Worm (Caenorhabditis elegans) whole organism, L4 larva: ENCODE results near the gene vap-2.

Source experiments
- D1046.2 ChIP-seq: fragments of 200-800 bp; sonication (Bioruptor generic); IDR thresholded peaks from 2 replicates; pipeline ENCODE4 v1.3.6; 2022; ENCODE audit warnings: missing genetic modification characterization, missing compliant biosample characterization
- F10B5.3 ChIP-seq: sonication (generic microtip); optimal IDR thresholded peaks from 2 replicates; lab custom pipeline; 2016; ENCODE audit warnings: mild to moderate bottlenecking, missing genetic modification characterization, missing compliant biosample characterization
- F37D6.2 ChIP-seq: sonication (generic microtip); optimal IDR thresholded peaks from 2 replicates; lab custom pipeline; 2016; ENCODE audit warnings: mild to moderate bottlenecking, missing genetic modification characterization, missing compliant biosample characterization
- R02D3.7 ChIP-seq: fragments of 150-350 bp; sonication (generic microtip); optimal IDR thresholded peaks from 3 replicates; lab custom pipeline; 2014; ENCODE audit warnings: missing biosample characterization, missing genetic modification characterization
- T26A8.4 ChIP-seq: fragments of 200-800 bp; sonication (Bioruptor generic); IDR thresholded peaks from 2 replicates; pipeline ENCODE4 v1.3.6; 2022; ENCODE audit warnings: missing genetic modification characterization, missing compliant biosample characterization
- Y75B8A.6 ChIP-seq: fragments of 200-800 bp; sonication (Bioruptor generic); IDR thresholded peaks from 2 replicates; pipeline ENCODE4 v1.3.6; 2022; ENCODE audit warnings: missing genetic modification reagents, missing genetic modification characterization, missing compliant biosample characterization
- ZK546.5 ChIP-seq, 2 experiments: sonication (generic microtip); optimal IDR thresholded peaks; 2 replicates each; lab custom pipeline; 2017; ENCODE audit warnings: missing biosample characterization in 2 of 2, missing genetic modification characterization in 2 of 2
- arid-1 ChIP-seq: fragments of 200-800 bp; sonication (Bioruptor generic); conservative IDR thresholded peaks from 2 replicates; pipeline ENCODE4 v1.3.6; 2022; ENCODE audit warnings: missing genetic modification reagents, missing genetic modification characterization, missing compliant biosample characterization
- attf-4 ChIP-seq: sonication (generic microtip); optimal IDR thresholded peaks from 3 replicates; lab custom pipeline; 2017; ENCODE audit warnings: missing biosample characterization, missing genetic modification characterization
- ceh-20 ChIP-seq: fragments of 200-800 bp; sonication (Bioruptor generic); IDR thresholded peaks from 2 replicates; pipeline ENCODE4 v1.3.6; 2022; ENCODE audit warnings: missing genetic modification reagents, missing genetic modification characterization, missing compliant biosample characterization
- ceh-28 ChIP-seq: fragments of 150-350 bp; optimal IDR thresholded peaks from 2 replicates; lab custom pipeline; 2014; ENCODE audit warnings: missing biosample characterization, missing genetic modification reagents, missing genetic modification characterization
- ceh-44 ChIP-seq: fragments of 200-800 bp; sonication (Bioruptor generic); IDR thresholded peaks from 2 replicates; pipeline ENCODE4 v1.3.6; 2022; ENCODE audit warnings: missing genetic modification reagents, missing genetic modification characterization, missing compliant biosample characterization
- ceh-62 ChIP-seq: sonication (generic microtip); optimal IDR thresholded peaks from 2 replicates; lab custom pipeline; 2017; ENCODE audit warnings: missing biosample characterization, missing genetic modification characterization
- ceh-82 ChIP-seq: sonication (generic microtip); optimal IDR thresholded peaks from 2 replicates; lab custom pipeline; 2017; ENCODE audit warnings: missing biosample characterization, missing genetic modification characterization
- ctbp-1 ChIP-seq: fragments of 200-800 bp; sonication (Bioruptor generic); IDR thresholded peaks from 2 replicates; pipeline ENCODE4 v1.3.6; 2022; ENCODE audit warnings: missing genetic modification reagents, missing genetic modification characterization, missing compliant biosample characterization
- daf-12 ChIP-seq: fragments of 150-350 bp; optimal IDR thresholded peaks from 2 replicates; lab custom pipeline; 2014; ENCODE audit warnings: missing biosample characterization, missing genetic modification reagents, missing genetic modification characterization
- dmd-8 ChIP-seq: fragments of 200-800 bp; sonication (Bioruptor generic); IDR thresholded peaks from 2 replicates; pipeline ENCODE4 v1.3.6; 2022; ENCODE audit warnings: missing genetic modification characterization, missing compliant biosample characterization
- dpl-1 ChIP-seq: fragments of 150-350 bp; optimal IDR thresholded peaks from 2 replicates; lab custom pipeline; 2014; ENCODE audit warnings: missing biosample characterization, missing genetic modification reagents, missing genetic modification characterization
- duxl-1 ChIP-seq: sonication (generic microtip); optimal IDR thresholded peaks from 2 replicates; lab custom pipeline; 2016; ENCODE audit warnings: mild to moderate bottlenecking, missing genetic modification characterization, moderate library complexity, missing compliant biosample characterization; ENCODE audit not compliant: poor library complexity
- fos-1 ChIP-seq: fragments of 150-350 bp; optimal IDR thresholded peaks from 2 replicates; lab custom pipeline; 2014; ENCODE audit warnings: missing biosample characterization, missing genetic modification characterization
- hlh-11 ChIP-seq: fragments of 200-800 bp; sonication (Bioruptor generic); optimal IDR thresholded peaks from 2 replicates; lab custom pipeline; 2018; ENCODE audit warnings: mild to moderate bottlenecking, missing genetic modification characterization, missing compliant biosample characterization
- hlh-30 ChIP-seq: sonication (generic microtip); optimal IDR thresholded peaks from 2 replicates; lab custom pipeline; 2017; ENCODE audit warnings: antibody characterized with exemption, mild to moderate bottlenecking, missing genetic modification characterization, missing compliant biosample characterization; ENCODE audit not compliant: insufficient read depth
- hmg-1.1 ChIP-seq: fragments of 200-800 bp; sonication (Bioruptor generic); IDR thresholded peaks from 2 replicates; pipeline ENCODE4 v1.3.6; 2022; ENCODE audit warnings: missing genetic modification reagents, missing genetic modification characterization, missing compliant biosample characterization
- jun-1 ChIP-seq: fragments of 150-350 bp; optimal IDR thresholded peaks from 2 replicates; lab custom pipeline; 2014; ENCODE audit warnings: missing biosample characterization, missing genetic modification reagents, missing genetic modification characterization
- lin-15B ChIP-seq: fragments of 150-350 bp; sonication (generic microtip); optimal IDR thresholded peaks from 3 replicates; lab custom pipeline; 2014; ENCODE audit warnings: missing biosample characterization, missing genetic modification characterization
- lin-29 ChIP-seq: fragments of 200-800 bp; sonication (Bioruptor generic); IDR thresholded peaks from 2 replicates; pipeline ENCODE4 v1.3.6; 2022; ENCODE audit warnings: missing genetic modification reagents, missing genetic modification characterization, missing compliant biosample characterization
- lin-39 ChIP-seq: fragments of 150-350 bp; optimal IDR thresholded peaks from 2 replicates; lab custom pipeline; 2014; ENCODE audit warnings: missing biosample characterization, missing genetic modification reagents, missing genetic modification characterization
- lir-3 ChIP-seq: sonication (generic microtip); optimal IDR thresholded peaks from 2 replicates; lab custom pipeline; 2016; ENCODE audit warnings: mild to moderate bottlenecking, missing genetic modification characterization, missing compliant biosample characterization
- madf-9 ChIP-seq: fragments of 200-800 bp; sonication (Bioruptor generic); conservative IDR thresholded peaks from 2 replicates; pipeline ENCODE4 v1.3.6; 2022; ENCODE audit warnings: missing genetic modification reagents, missing genetic modification characterization, missing compliant biosample characterization
- mep-1 ChIP-seq: fragments of 150-350 bp; sonication (generic microtip); optimal IDR thresholded peaks from 3 replicates; lab custom pipeline; 2014; ENCODE audit warnings: missing biosample characterization, missing genetic modification characterization
- mxl-2 ChIP-seq: fragments of 200-800 bp; sonication (Bioruptor generic); conservative IDR thresholded peaks from 2 replicates; pipeline ENCODE4 v1.3.6; 2022; ENCODE audit warnings: missing genetic modification reagents, missing genetic modification characterization, missing compliant biosample characterization
- nhr-10 ChIP-seq: fragments of 150-350 bp; optimal IDR thresholded peaks from 2 replicates; lab custom pipeline; 2014; ENCODE audit warnings: missing biosample characterization, missing genetic modification characterization
- nhr-237 ChIP-seq: sonication (generic microtip); optimal IDR thresholded peaks from 2 replicates; lab custom pipeline; 2017; ENCODE audit warnings: missing biosample characterization, missing genetic modification characterization
- nhr-41 ChIP-seq: fragments of 200-800 bp; sonication (Bioruptor generic); IDR thresholded peaks from 2 replicates; pipeline ENCODE4 v1.3.6; 2022; ENCODE audit warnings: missing genetic modification reagents, missing genetic modification characterization, missing compliant biosample characterization
- pha-4 ChIP-seq, 2 experiments: fragments of 150-350 bp in 1 of 2; fragments of 200-800 bp in 1 of 2; sonication (Bioruptor generic) in 1 of 2; IDR thresholded peaks in 1 of 2; optimal IDR thresholded peaks in 1 of 2; 2 replicates each; pipeline versions ENCODE4 v1.3.6 to Lab custom; 2014 to 2022; ENCODE audit warnings: missing genetic modification characterization in 2 of 2, missing genetic modification reagents in 2 of 2, missing biosample characterization in 1 of 2, missing compliant biosample characterization in 1 of 2
- php-3 ChIP-seq: fragments of 200-800 bp; sonication (Bioruptor generic); IDR thresholded peaks from 2 replicates; pipeline ENCODE4 v1.3.6; 2022; ENCODE audit warnings: missing genetic modification reagents, missing genetic modification characterization, missing compliant biosample characterization
- pqm-1 ChIP-seq: sonication (generic microtip); optimal IDR thresholded peaks from 2 replicates; lab custom pipeline; 2017; ENCODE audit warnings: missing biosample characterization, missing genetic modification characterization
- skn-1 ChIP-seq: fragments of 150-350 bp; optimal IDR thresholded peaks from 2 replicates; lab custom pipeline; 2014; ENCODE audit warnings: missing biosample characterization, missing genetic modification characterization
- snpc-1.2 ChIP-seq: fragments of 200-800 bp; sonication (Bioruptor generic); IDR thresholded peaks from 2 replicates; pipeline ENCODE4 v1.3.6; 2022; ENCODE audit warnings: missing genetic modification reagents, missing genetic modification characterization, missing compliant biosample characterization
- snpc-4 ChIP-seq: fragments of 150-350 bp; optimal IDR thresholded peaks from 2 replicates; lab custom pipeline; 2014; ENCODE audit warnings: missing biosample characterization, missing genetic modification characterization
- spr-1 ChIP-seq: sonication (generic microtip); optimal IDR thresholded peaks from 2 replicates; lab custom pipeline; 2016; ENCODE audit warnings: mild to moderate bottlenecking, missing genetic modification characterization, missing compliant biosample characterization
- tag-97 ChIP-seq: fragments of 200-800 bp; sonication (Bioruptor generic); IDR thresholded peaks from 2 replicates; pipeline ENCODE4 v1.3.6; 2022; ENCODE audit warnings: missing genetic modification characterization, missing compliant biosample characterization
- tra-1 ChIP-seq: fragments of 200-800 bp; sonication (Bioruptor generic); IDR thresholded peaks from 2 replicates; pipeline ENCODE4 v1.3.6; 2022; ENCODE audit warnings: missing genetic modification reagents, missing genetic modification characterization, missing compliant biosample characterization
- unc-130 ChIP-seq: sonication (generic microtip); optimal IDR thresholded peaks from 2 replicates; lab custom pipeline; 2016; ENCODE audit warnings: missing genetic modification reagents, missing genetic modification characterization, missing compliant biosample characterization
- unc-39 ChIP-seq: sonication (generic microtip); optimal IDR thresholded peaks from 2 replicates; lab custom pipeline; 2017; ENCODE audit warnings: missing biosample characterization, missing genetic modification characterization
- unc-62 ChIP-seq, 3 experiments: fragments of 150-350 bp in 1 of 3; sonication (generic microtip); optimal IDR thresholded peaks in 2 of 3; peaks in 1 of 3; 1 replicate in 1 of 3; 2 replicates in 2 of 3; lab custom pipeline; 2014 to 2017; ENCODE audit warnings: missing biosample characterization in 3 of 3, missing genetic modification characterization in 3 of 3, missing genetic modification reagents in 3 of 3, missing genotype in 1 of 3
- vab-7 ChIP-seq: fragments of 200-800 bp; sonication (Bioruptor generic); IDR thresholded peaks from 2 replicates; pipeline ENCODE4 v1.3.6; 2022; ENCODE audit warnings: missing genetic modification reagents, missing genetic modification characterization, missing compliant biosample characterization
- zag-1 ChIP-seq: fragments of 150-350 bp; optimal IDR thresholded peaks from 2 replicates; lab custom pipeline; 2014; ENCODE audit warnings: missing biosample characterization, missing genetic modification characterization
- zfp-2 ChIP-seq: sonication (generic microtip); optimal IDR thresholded peaks from 2 replicates; lab custom pipeline; 2016; ENCODE audit warnings: mild to moderate bottlenecking, missing genetic modification characterization, missing compliant biosample characterization
- zip-11 ChIP-seq: fragments of 200-800 bp; sonication (Bioruptor generic); IDR thresholded peaks from 2 replicates; pipeline ENCODE4 v1.3.6; 2022; ENCODE audit warnings: missing genetic modification characterization, missing compliant biosample characterization
- zip-2 ChIP-seq: fragments of 150-350 bp; optimal IDR thresholded peaks from 2 replicates; lab custom pipeline; 2014; ENCODE audit warnings: missing biosample characterization, missing genetic modification characterization

Gene vap-2

DNA sequence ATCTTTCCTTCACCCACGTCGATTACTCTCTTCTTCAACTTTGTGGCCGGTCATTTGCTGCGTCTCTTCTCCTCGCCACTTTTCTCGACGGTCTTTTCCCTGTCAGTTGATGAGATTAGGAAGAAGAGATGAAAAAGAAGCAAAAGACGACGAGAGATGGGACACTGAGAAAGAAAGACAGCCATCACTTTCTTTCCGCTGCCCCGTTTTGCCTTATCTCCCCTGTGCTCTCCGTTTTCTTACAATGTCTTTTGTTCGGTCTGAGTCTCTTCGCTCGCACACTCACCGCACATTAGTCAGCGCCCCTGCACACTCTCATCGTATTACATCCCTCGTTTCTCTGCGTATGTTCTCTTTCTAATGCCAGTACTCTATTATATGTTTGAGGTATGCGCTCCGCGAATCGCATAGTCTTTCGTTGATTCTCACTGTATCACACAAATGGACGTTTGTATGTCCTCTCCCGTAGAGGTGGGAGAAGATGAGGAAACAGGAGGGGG, 26.2 kb downstream of the vap-2 start (continued):
- TF ChIP-seq ctbp-1 (GFP tag; lab: Robert Waterston, UW), result peak; percentile 95
- peak; percentile 88 for TF ChIP-seq F37D6.2 (tag; lab: Kevin White, UChicago)
- peak in 1 of 2 experiments; percentile 100 for TF ChIP-seq unc-62 (GFP tag; optimal IDR thresholded peaks at IDR 0.05 in 1 of 2; lab: Kevin White, UChicago)
- peak; percentile 29 for TF ChIP-seq unc-62 (tag; optimal IDR thresholded peaks at IDR 0.05; lab: Kevin White, UChicago)
- no peak for TF ChIP-seq snpc-4
- TF ChIP-seq unc-130 (GFP tag; lab: Kevin White, UChicago), result no peak
- TF ChIP-seq vab-7 (GFP tag; lab: Robert Waterston, UW), result 0 out of 2 replicates have a peak, but pooled peaks have one; percentile 50
- TF ChIP-seq attf-4 (tag; lab: Kevin White, UChicago), result peak; percentile 64
- TF ChIP-seq dpl-1 (GFP tag; lab: Kevin White, UChicago), result peak; percentile 51
- TF ChIP-seq Y75B8A.6 (GFP tag; lab: Robert Waterston, UW), result no peak
- TF ChIP-seq F10B5.3 (tag; lab: Kevin White, UChicago), result peak; percentile 77
- peak; percentile 89 for TF ChIP-seq spr-1 (tag; lab: Kevin White, UChicago)
- TF ChIP-seq R02D3.7 (tag; lab: Kevin White, UChicago), result no peak
- 0 out of 2 replicates have a peak, but pooled peaks have one; percentile 19 for TF ChIP-seq nhr-41 (GFP tag; lab: Robert Waterston, UW)
- no peak for TF ChIP-seq snpc-1.2 (GFP tag; lab: Robert Waterston, UW)
- peak; percentile 87 for TF ChIP-seq T26A8.4 (GFP tag; lab: Robert Waterston, UW)
- TF ChIP-seq fos-1 (tag; lab: Kevin White, UChicago), result no peak
- TF ChIP-seq ZK546.5 (tag; optimal IDR thresholded peaks at IDR 0.05; lab: Kevin White, UChicago), result no peak
- peak; percentile 60; the same call in 1 of the 2 replicates for TF ChIP-seq madf-9 (GFP tag; lab: Robert Waterston, UW)
- no peak for TF ChIP-seq skn-1 (tag; lab: Kevin White, UChicago)
- peak; percentile 90 for TF ChIP-seq hmg-1.1 (GFP tag; lab: Robert Waterston, UW)
- peak; percentile 44; the same call in 1 of the 2 replicates for TF ChIP-seq php-3 (GFP tag; lab: Robert Waterston, UW)
- TF ChIP-seq pha-4 (GFP tag; IDR thresholded peaks at IDR 0.05; lab: Robert Waterston, UW), result peak; percentile 85
- TF ChIP-seq pha-4 (tag; optimal IDR thresholded peaks at IDR 0.05; lab: Kevin White, UChicago), result no peak
- no peak for TF ChIP-seq daf-12
- TF ChIP-seq unc-39, result no peak
- TF ChIP-seq ceh-44 (GFP tag; lab: Robert Waterston, UW), result no peak
- TF ChIP-seq D1046.2 (GFP tag; lab: Robert Waterston, UW), result no peak
- TF ChIP-seq ceh-20, result peak; percentile 93
- TF ChIP-seq jun-1 (tag; lab: Kevin White, UChicago), result peak; percentile 82
- TF ChIP-seq mxl-2, result peak; percentile 76
- peak; percentile 88 for TF ChIP-seq zag-1 (tag; lab: Kevin White, UChicago)
- TF ChIP-seq lir-3 (tag; lab: Kevin White, UChicago), result no peak
- no peak for TF ChIP-seq dmd-8 (GFP tag; lab: Robert Waterston, UW)
- TF ChIP-seq zip-11 (GFP tag; lab: Robert Waterston, UW), result no peak
- peak; percentile 35; the same call in 1 of the 2 replicates for TF ChIP-seq arid-1 (GFP tag; lab: Robert Waterston, UW)
- TF ChIP-seq lin-15B (tag; lab: Kevin White, UChicago), result no peak
- TF ChIP-seq ceh-62 (tag; lab: Kevin White, UChicago), result no peak
- peak; percentile 99 for TF ChIP-seq hlh-11 (tag; lab: Kevin White, UChicago)
- peak; percentile 85 for TF ChIP-seq tra-1 (GFP tag; lab: Robert Waterston, UW)
- TF ChIP-seq nhr-237 (tag; lab: Kevin White, UChicago), result peak; percentile 29
- TF ChIP-seq lin-39 (tag; lab: Kevin White, UChicago), result no peak
- peak; percentile 24 for TF ChIP-seq pqm-1
- TF ChIP-seq mep-1, result peak; percentile 95
- TF ChIP-seq zip-2, result peak; percentile 48
- TF ChIP-seq ceh-82 (tag; lab: Kevin White, UChicago), result no peak
- peak; percentile 73 for TF ChIP-seq nhr-10 (tag; lab: Kevin White, UChicago)
- TF ChIP-seq lin-29 (GFP tag; lab: Robert Waterston, UW), result 0 out of 2 replicates have a peak, but pooled peaks have one; percentile 17
- peak; percentile 97 for TF ChIP-seq hlh-30 (tag; lab: Kevin White, UChicago)
- TF ChIP-seq ceh-28 (tag; lab: Kevin White, UChicago), result peak; percentile 62
- no peak for TF ChIP-seq tag-97
- TF ChIP-seq zfp-2 (tag; lab: Kevin White, UChicago), result peak; percentile 50
- TF ChIP-seq duxl-1 (tag; lab: Kevin White, UChicago), result peak; percentile 52
